Worm (Caenorhabditis elegans): Measurements from ENCODE around the gene ebp-1.

ce11 chrV:18085150-18085833 is 41.9 kb downstream of the ebp-1 start, which contains the start of gene fbxa-106:
- no peak for TF ChIP-seq nhr-25 (tag; optimal IDR thresholded peaks at IDR 0.05; ENCODE audit: borderline replicate concordance, insufficient read depth)
- no peak for TF ChIP-seq aly-2 (tag; optimal IDR thresholded peaks at IDR 0.05)
- no peak for TF ChIP-seq snpc-4 (tag; optimal IDR thresholded peaks at IDR 0.05)
- TF ChIP-seq mxl-2 (GFP tag; conservative IDR thresholded peaks at IDR 0.05): no peak
- no peak for TF ChIP-seq hmg-1.1 (GFP tag; IDR thresholded peaks at IDR 0.05)
- no peak for TF ChIP-seq mdl-1 (tag; optimal IDR thresholded peaks at IDR 0.05)
- TF ChIP-seq lsy-2 (tag; optimal IDR thresholded peaks at IDR 0.05): no peak
- TF ChIP-seq lin-38 (GFP tag; IDR thresholded peaks at IDR 0.05): peak; percentile 75
- no peak for TF ChIP-seq nhr-28 (tag; optimal IDR thresholded peaks at IDR 0.05)
- no peak for TF ChIP-seq dve-1 (tag; optimal IDR thresholded peaks at IDR 0.05; ENCODE audit: insufficient read depth)
- no peak for TF ChIP-seq pqm-1 (tag; optimal IDR thresholded peaks at IDR 0.05)

Measured in whole organism, L4 larva.